Worm (Caenorhabditis elegans) whole organism, young adult: Measurements from ENCODE around the gene ZK105.13.

Experiments
- D2030.7 ChIP-seq: fragments of 200-800 bp; sonication (Bioruptor generic); IDR thresholded peaks from 2 replicates; pipeline ENCODE4 v1.3.6; 2022; ENCODE audit warnings: missing genetic modification reagents, missing genetic modification characterization, missing compliant biosample characterization
- F33H1.4 ChIP-seq: fragments of 200-800 bp; sonication (Bioruptor generic); IDR thresholded peaks from 2 replicates; pipeline ENCODE4 v1.3.6; 2022; ENCODE audit warnings: missing genetic modification reagents, missing genetic modification characterization, missing compliant biosample characterization
- F49E8.2 ChIP-seq: sonication (generic microtip); optimal IDR thresholded peaks from 3 replicates; lab custom pipeline; 2017; ENCODE audit warnings: missing genetic modification characterization, mild to moderate bottlenecking, missing compliant biosample characterization, antibody characterized with exemption, moderate library complexity; ENCODE audit not compliant: insufficient read depth
- K11D2.4 ChIP-seq: fragments of 200-800 bp; sonication (Bioruptor generic); IDR thresholded peaks from 2 replicates; pipeline ENCODE4 v1.3.6; 2022; ENCODE audit warnings: missing genetic modification reagents, missing genetic modification characterization, missing compliant biosample characterization
- K12H6.12 ChIP-seq: fragments of 200-800 bp; sonication (Bioruptor generic); optimal IDR thresholded peaks from 2 replicates; lab custom pipeline; 2018; ENCODE audit warnings: mild to moderate bottlenecking, missing genetic modification characterization, missing compliant biosample characterization
- T07F8.4 ChIP-seq: sonication (generic microtip); optimal IDR thresholded peaks from 2 replicates; lab custom pipeline; 2016; ENCODE audit warnings: mild to moderate bottlenecking, missing genetic modification characterization, moderate library complexity, missing compliant biosample characterization
- Y53G8AR.9 ChIP-seq: fragments of 200-800 bp; sonication (Bioruptor generic); conservative IDR thresholded peaks from 2 replicates; pipeline ENCODE4 v1.3.6; 2022; ENCODE audit warnings: missing genetic modification reagents, missing genetic modification characterization, missing compliant biosample characterization
- ama-1 ChIP-seq, 3 experiments: fragments of 150-350 bp in 1 of 3; sonication (generic microtip) in 2 of 3; optimal IDR thresholded peaks; 2 replicates each; lab custom pipeline; 2014 to 2018; ENCODE audit warnings: missing biosample characterization in 2 of 3, missing genetic modification characterization in 2 of 3, missing genetic modification reagents in 2 of 3
- aptf-3 ChIP-seq: fragments of 200-800 bp; sonication (Bioruptor generic); IDR thresholded peaks from 2 replicates; pipeline ENCODE4 v1.3.6; 2022; ENCODE audit warnings: missing genetic modification characterization, missing compliant biosample characterization
- bed-1 ChIP-seq: fragments of 200-800 bp; sonication (Bioruptor generic); IDR thresholded peaks from 2 replicates; pipeline ENCODE4 v1.3.6; 2022; ENCODE audit warnings: missing genetic modification reagents, missing genetic modification characterization, missing compliant biosample characterization
- ccch-3 ChIP-seq: fragments of 200-800 bp; sonication (Bioruptor generic); optimal IDR thresholded peaks from 2 replicates; lab custom pipeline; 2018; ENCODE audit warnings: mild to moderate bottlenecking, missing genetic modification characterization, missing compliant biosample characterization
- cebp-1 ChIP-seq, 2 experiments: fragments of 200-800 bp in 1 of 2; sonication (Bioruptor generic) in 1 of 2; sonication (generic microtip) in 1 of 2; IDR thresholded peaks in 1 of 2; optimal IDR thresholded peaks in 1 of 2; 2 replicates each; pipeline versions ENCODE4 v1.3.6 to Lab custom; 2017 to 2022; ENCODE audit warnings: missing compliant biosample characterization in 2 of 2, missing genetic modification characterization in 2 of 2, mild to moderate bottlenecking in 1 of 2, missing genetic modification reagents in 1 of 2, moderate library complexity in 1 of 2
- cebp-2 ChIP-seq: fragments of 200-800 bp; sonication (Bioruptor generic); IDR thresholded peaks from 2 replicates; pipeline ENCODE4 v1.3.6; 2022; ENCODE audit warnings: missing genetic modification characterization, missing compliant biosample characterization
- ceh-40 ChIP-seq: fragments of 200-800 bp; sonication (Bioruptor generic); IDR thresholded peaks from 2 replicates; pipeline ENCODE4 v1.3.6; 2022; ENCODE audit warnings: missing genetic modification characterization, missing compliant biosample characterization
- ceh-79 ChIP-seq: sonication (generic microtip); optimal IDR thresholded peaks from 2 replicates; lab custom pipeline; 2017; ENCODE audit warnings: mild to moderate bottlenecking, missing genetic modification characterization, missing compliant biosample characterization
- die-1 ChIP-seq: sonication (generic microtip); optimal IDR thresholded peaks from 2 replicates; lab custom pipeline; 2016; ENCODE audit warnings: missing genotype, mild to moderate bottlenecking, missing genetic modification characterization, missing compliant biosample characterization
- ets-4 ChIP-seq: fragments of 200-800 bp; sonication (Bioruptor generic); optimal IDR thresholded peaks from 2 replicates; lab custom pipeline; 2018; ENCODE audit warnings: mild to moderate bottlenecking, missing genetic modification characterization, missing compliant biosample characterization
- gei-17 ChIP-seq: fragments of 200-800 bp; sonication (Bioruptor generic); optimal IDR thresholded peaks from 2 replicates; lab custom pipeline; 2018; ENCODE audit warnings: mild to moderate bottlenecking, missing genetic modification characterization, missing compliant biosample characterization
- hmg-20 ChIP-seq: fragments of 200-800 bp; sonication (Bioruptor generic); IDR thresholded peaks from 2 replicates; pipeline ENCODE4 v1.3.6; 2022; ENCODE audit warnings: missing genetic modification reagents, missing genetic modification characterization, missing compliant biosample characterization
- hsf-1 ChIP-seq: fragments of 200-800 bp; sonication (Bioruptor generic); IDR thresholded peaks from 2 replicates; pipeline ENCODE4 v1.3.6; 2022; ENCODE audit warnings: missing genetic modification reagents, missing genetic modification characterization, missing compliant biosample characterization
- lag-1 ChIP-seq: fragments of 200-800 bp; sonication (Bioruptor generic); IDR thresholded peaks from 2 replicates; pipeline ENCODE4 v1.3.6; 2022; ENCODE audit warnings: missing genetic modification reagents, missing genetic modification characterization, missing compliant biosample characterization
- let-607 ChIP-seq, 2 experiments: fragments of 200-800 bp in 1 of 2; sonication (Bioruptor generic) in 1 of 2; sonication (generic microtip) in 1 of 2; optimal IDR thresholded peaks; 2 replicates each; lab custom pipeline; 2016 to 2018; ENCODE audit warnings: mild to moderate bottlenecking in 2 of 2, missing compliant biosample characterization in 2 of 2, missing genetic modification characterization in 2 of 2, moderate library complexity in 2 of 2, missing genotype in 1 of 2
- lin-54 ChIP-seq: fragments of 200-800 bp; sonication (Bioruptor generic); optimal IDR thresholded peaks from 2 replicates; lab custom pipeline; 2018; ENCODE audit warnings: mild to moderate bottlenecking, missing genetic modification characterization, missing compliant biosample characterization
- lir-1 ChIP-seq: fragments of 200-800 bp; sonication (Bioruptor generic); conservative IDR thresholded peaks from 2 replicates; pipeline ENCODE4 v1.3.6; 2022; ENCODE audit warnings: missing genetic modification reagents, missing genetic modification characterization, missing compliant biosample characterization
- lsl-1 ChIP-seq: fragments of 200-800 bp; sonication (Bioruptor generic); optimal IDR thresholded peaks from 2 replicates; lab custom pipeline; 2018; ENCODE audit warnings: mild to moderate bottlenecking, missing genetic modification characterization, moderate library complexity, missing compliant biosample characterization
- madf-6 ChIP-seq: fragments of 200-800 bp; sonication (Bioruptor generic); IDR thresholded peaks from 2 replicates; pipeline ENCODE4 v1.3.6; 2022; ENCODE audit warnings: missing genetic modification reagents, missing genetic modification characterization, missing compliant biosample characterization
- mcd-1 ChIP-seq: fragments of 200-800 bp; sonication (Bioruptor generic); IDR thresholded peaks from 2 replicates; pipeline ENCODE4 v1.3.6; 2022; ENCODE audit warnings: missing genetic modification reagents, missing genetic modification characterization, missing compliant biosample characterization
- mxl-1 ChIP-seq: sonication (generic microtip); optimal IDR thresholded peaks from 2 replicates; lab custom pipeline; 2016; ENCODE audit warnings: missing genetic modification characterization, missing compliant biosample characterization
- nfya-1 ChIP-seq: sonication (generic microtip); optimal IDR thresholded peaks from 2 replicates; lab custom pipeline; 2017; ENCODE audit warnings: antibody characterized with exemption, missing compliant biosample characterization, missing genetic modification characterization, borderline replicate concordance; ENCODE audit not compliant: insufficient read depth
- nfya-2 ChIP-seq: fragments of 200-800 bp; sonication (Bioruptor generic); IDR thresholded peaks from 2 replicates; pipeline ENCODE4 v1.3.6; 2022; ENCODE audit warnings: missing genetic modification reagents, missing genetic modification characterization, missing compliant biosample characterization
- nhr-80 ChIP-seq: sonication (generic microtip); optimal IDR thresholded peaks from 2 replicates; lab custom pipeline; 2016; ENCODE audit warnings: missing genetic modification characterization, missing compliant biosample characterization
- nhr-90 ChIP-seq: sonication (generic microtip); optimal IDR thresholded peaks from 2 replicates; lab custom pipeline; 2016; ENCODE audit warnings: missing genotype, mild to moderate bottlenecking, missing genetic modification characterization, missing compliant biosample characterization
- repo-1 ChIP-seq: sonication (generic microtip); optimal IDR thresholded peaks from 2 replicates; lab custom pipeline; 2017; ENCODE audit warnings: mild to moderate bottlenecking, missing genetic modification characterization, missing compliant biosample characterization
- snpc-3.4 ChIP-seq: sonication (generic microtip); optimal IDR thresholded peaks from 2 replicates; lab custom pipeline; 2017; ENCODE audit warnings: missing genetic modification characterization, mild to moderate bottlenecking, missing compliant biosample characterization, antibody characterized with exemption, moderate library complexity, missing genotype, missing genetic modification reagents
- tbx-9 ChIP-seq: sonication (generic microtip); optimal IDR thresholded peaks from 2 replicates; lab custom pipeline; 2016; ENCODE audit warnings: borderline replicate concordance, missing genetic modification characterization, inconsistent platforms, missing compliant biosample characterization
- tlf-1 ChIP-seq: fragments of 200-800 bp; sonication (Bioruptor generic); optimal IDR thresholded peaks from 2 replicates; lab custom pipeline; 2018; ENCODE audit warnings: mild to moderate bottlenecking, missing genetic modification characterization, missing compliant biosample characterization
- unc-130 ChIP-seq: sonication (generic microtip); optimal IDR thresholded peaks from 2 replicates; lab custom pipeline; 2016; ENCODE audit warnings: missing genetic modification reagents, missing genetic modification characterization, missing compliant biosample characterization
- zfh-2 ChIP-seq: fragments of 200-800 bp; sonication (Bioruptor generic); conservative IDR thresholded peaks from 2 replicates; pipeline ENCODE4 v1.3.6; 2022; ENCODE audit warnings: missing genetic modification reagents, missing genetic modification characterization, missing compliant biosample characterization
- ztf-22 ChIP-seq: fragments of 200-800 bp; sonication (Bioruptor generic); optimal IDR thresholded peaks from 2 replicates; lab custom pipeline; 2018; ENCODE audit warnings: mild to moderate bottlenecking, missing genetic modification characterization, moderate library complexity, missing compliant biosample characterization
- ztf-6 ChIP-seq: fragments of 200-800 bp; sonication (Bioruptor generic); IDR thresholded peaks from 2 replicates; pipeline ENCODE4 v1.3.6; 2022; ENCODE audit warnings: missing genetic modification reagents, missing genetic modification characterization, missing compliant biosample characterization

The ZK105.13 gene

DNA sequence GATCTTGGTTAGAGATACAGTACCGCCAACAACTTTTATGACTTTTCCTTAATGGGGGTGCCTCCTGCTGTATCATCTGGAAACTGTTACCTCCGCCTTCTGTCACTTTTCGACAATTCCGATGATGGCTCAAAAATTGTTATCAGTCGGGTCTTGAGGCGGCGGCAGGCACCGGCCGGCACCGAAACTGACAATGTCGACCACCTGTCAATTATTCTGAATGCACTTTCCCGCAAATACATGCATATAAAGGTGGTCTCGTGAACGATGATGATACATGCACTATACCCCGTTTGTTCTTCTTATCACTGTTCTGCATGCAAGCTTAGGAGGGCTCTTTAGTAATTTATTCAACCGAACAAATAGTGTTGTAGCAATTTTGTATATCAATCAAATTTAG lies 31.1 kb upstream of the ZK105.13 start (continued):
- TF ChIP-seq aptf-3 (no peak), F33H1.4 (GFP tag; lab: Robert Waterston, UW) (no peak), snpc-3.4 (tag; lab: Kevin White, UChicago) (no peak), gei-17 (no peak), tbx-9 (tag; lab: Kevin White, UChicago) (no peak), nfya-1 (no peak), lsl-1 (GFP tag; lab: Kevin White, UChicago) (no peak), die-1 (tag; lab: Kevin White, UChicago) (no peak), T07F8.4 (tag; lab: Kevin White, UChicago) (no peak), nhr-80 (tag; lab: Kevin White, UChicago) (peak; percentile 99), K11D2.4 (no peak), ceh-40 (GFP tag; lab: Robert Waterston, UW) (no peak), ama-1 (optimal IDR thresholded peaks at IDR 0.05; lab: Kevin White, UChicago) (no peak), ama-1 (GFP tag; optimal IDR thresholded peaks at IDR 0.05; lab: Kevin White, UChicago) (no peak), hmg-20 (GFP tag; lab: Robert Waterston, UW) (no peak), zfh-2 (GFP tag; lab: Robert Waterston, UW) (no peak; the same call in 1 of the 2 replicates)

DNA sequence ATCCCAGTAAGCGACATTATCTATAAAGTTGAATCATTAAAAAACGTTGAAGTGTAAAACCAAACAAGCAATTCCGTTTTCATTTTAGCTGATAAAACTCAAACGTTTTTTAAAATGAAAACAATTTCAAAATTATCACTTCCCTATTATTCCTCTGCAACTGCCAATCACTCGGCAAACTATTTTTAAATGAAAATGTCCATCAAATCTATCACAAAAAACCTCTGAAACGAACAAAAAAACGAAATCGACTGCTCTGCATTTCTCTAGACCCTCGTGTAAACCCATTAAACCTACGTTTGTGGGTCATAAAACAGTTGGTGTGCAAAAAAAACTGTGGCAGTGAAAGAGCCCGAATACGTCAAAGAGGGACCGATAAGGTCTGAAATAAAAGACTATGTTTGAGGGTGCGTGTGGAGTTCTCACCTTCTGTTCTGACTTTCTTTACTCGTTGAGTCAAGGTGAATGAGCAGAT lies 29.6 kb upstream of the ZK105.13 start, which contains the start of gene fbxl-5:
fbxl-5 (plus strand) TSS at position 425 of the 475 bp plus-strand sequence.
- TF ChIP-seq let-607 (tag; optimal IDR thresholded peaks at IDR 0.05; lab: Kevin White, UChicago) (peak; percentile 33 to 60), lag-1 (GFP tag; lab: Robert Waterston, UW) (no peak), cebp-1 (GFP tag; IDR thresholded peaks at IDR 0.05; lab: Robert Waterston, UW) (no peak), cebp-1 (tag; optimal IDR thresholded peaks at IDR 0.05; lab: Kevin White, UChicago) (peak; percentile 36), ztf-22 (GFP tag; lab: Kevin White, UChicago) (peak; percentile 27), nhr-80 (tag; lab: Kevin White, UChicago) (peak; percentile 78), cebp-2 (GFP tag; lab: Robert Waterston, UW) (no peak), K11D2.4 (no peak), nfya-2 (GFP tag; lab: Robert Waterston, UW) (no peak)

DNA sequence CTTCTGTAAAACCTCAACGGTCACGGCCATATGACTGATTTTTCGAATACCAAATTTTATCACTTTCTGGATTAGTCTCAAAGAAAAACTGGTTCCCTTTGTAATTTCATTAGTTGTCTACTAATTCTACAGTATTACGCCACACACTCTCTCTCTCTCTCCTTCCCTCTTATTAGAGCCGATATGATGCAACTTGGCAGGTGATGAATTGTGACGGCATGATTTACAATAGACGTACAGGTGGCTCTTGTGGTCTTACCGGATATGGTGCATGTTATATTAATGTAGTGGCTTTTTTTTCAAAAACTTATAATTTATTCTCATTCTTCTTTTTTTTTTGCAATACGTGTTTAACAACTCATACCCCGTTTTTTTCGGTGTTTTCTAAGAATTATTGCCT lies 28.9 kb upstream of the ZK105.13 start:
- no peak for TF ChIP-seq lir-1
- TF ChIP-seq mcd-1 (GFP tag; lab: Robert Waterston, UW), result no peak
- TF ChIP-seq K12H6.12, result no peak
- no peak for TF ChIP-seq ztf-22 (GFP tag; lab: Kevin White, UChicago)
- TF ChIP-seq unc-130 (GFP tag; lab: Kevin White, UChicago), result no peak
- TF ChIP-seq tlf-1, result no peak

DNA sequence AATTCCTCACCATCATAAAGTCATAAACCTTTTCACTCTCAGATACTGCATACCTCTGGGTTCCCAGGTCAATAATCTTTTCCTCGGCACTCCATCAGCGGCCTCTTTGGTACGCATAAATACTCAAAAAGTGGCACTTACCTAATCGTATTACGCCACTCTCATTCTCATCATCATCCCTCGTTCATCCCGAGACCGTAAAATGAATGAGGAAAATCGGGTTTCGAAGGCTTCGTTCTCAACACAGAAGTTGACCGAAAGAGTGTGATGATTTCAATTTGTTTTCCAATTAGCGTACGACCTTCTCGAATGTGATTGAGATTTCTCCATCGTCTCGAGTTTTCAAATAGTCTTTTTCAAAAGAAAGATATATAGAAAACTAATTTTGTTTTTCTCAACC lies 27.0 kb upstream of the ZK105.13 start:
- no peak for TF ChIP-seq ccch-3 (GFP tag; lab: Kevin White, UChicago)
- TF ChIP-seq madf-6, result no peak
- no peak for TF ChIP-seq Y53G8AR.9
- no peak for TF ChIP-seq mxl-1
- no peak for TF ChIP-seq repo-1 (tag; lab: Kevin White, UChicago)
- no peak for TF ChIP-seq lin-54
- TF ChIP-seq K12H6.12, result no peak
- TF ChIP-seq nhr-90 (tag; lab: Kevin White, UChicago), result no peak
- TF ChIP-seq D2030.7, result no peak
- no peak for TF ChIP-seq ets-4 (GFP tag; lab: Kevin White, UChicago)
- no peak for TF ChIP-seq hsf-1 (GFP tag; lab: Robert Waterston, UW)
- TF ChIP-seq ztf-6, result no peak
- TF ChIP-seq F49E8.2 (tag; lab: Kevin White, UChicago), result no peak
- no peak for TF ChIP-seq ceh-79 (tag; lab: Kevin White, UChicago)
- no peak for TF ChIP-seq lsl-1 (GFP tag; lab: Kevin White, UChicago)
- TF ChIP-seq bed-1 (GFP tag; lab: Robert Waterston, UW), result no peak
- TF ChIP-seq unc-130 (GFP tag; lab: Kevin White, UChicago), result no peak
